Fruit fly (Drosophila melanogaster) whole organism, embryonic: ENCODE data around the gene Amacr.
A peak's percentile ranks its signal among the peaks of the same experiment; 100 is the strongest.

Experiments used
- Bgb ChIP-seq: fragments of 200-800 bp; sonication (Bioruptor generic); IDR thresholded peaks from 2 replicates; pipeline ENCODE4 v1.3.6; 2022; ENCODE audit warnings: missing biosample characterization, missing genetic modification characterization; ENCODE audit not compliant: partially characterized antibody
- BtbVII ChIP-seq: fragments of 200-800 bp; sonication (Bioruptor generic); optimal IDR thresholded peaks from 3 replicates; lab custom pipeline; 2017; ENCODE audit warnings: missing biosample characterization, mild to moderate bottlenecking, missing genetic modification characterization
- C15 ChIP-seq: fragments of 200-800 bp; sonication (Bioruptor generic); IDR thresholded peaks from 3 replicates; pipeline ENCODE4 v1.3.6; 2022; ENCODE audit warnings: missing biosample characterization, missing genetic modification characterization
- CG10543 ChIP-seq: fragments of 200-800 bp; sonication (Bioruptor generic); optimal IDR thresholded peaks from 3 replicates; lab custom pipeline; 2017; ENCODE audit warnings: missing biosample characterization, mild to moderate bottlenecking, missing genetic modification characterization, moderate library complexity
- CG11456 ChIP-seq: fragments of 200-800 bp; sonication (Bioruptor generic); IDR thresholded peaks from 3 replicates; pipeline ENCODE4 v1.3.6; 2022; ENCODE audit warnings: missing biosample characterization, missing genetic modification characterization
- CG11695 ChIP-seq: fragments of 200-800 bp; sonication (Bioruptor generic); IDR thresholded peaks from 3 replicates; pipeline ENCODE4 v1.3.6; 2022; ENCODE audit warnings: missing biosample characterization, missing genetic modification characterization
- CG12236 ChIP-seq: fragments of 200-800 bp; sonication (Bioruptor generic); optimal IDR thresholded peaks from 2 replicates; lab custom pipeline; 2016; ENCODE audit warnings: missing biosample characterization, missing genetic modification characterization
- CG1529 ChIP-seq: fragments of 200-800 bp; sonication (Bioruptor generic); optimal IDR thresholded peaks from 3 replicates; lab custom pipeline; 2018; ENCODE audit warnings: missing biosample characterization, missing genetic modification characterization
- CG15514 ChIP-seq: fragments of 200-800 bp; sonication (Bioruptor generic); optimal IDR thresholded peaks from 3 replicates; lab custom pipeline; 2017; ENCODE audit warnings: missing biosample characterization, missing genetic modification characterization, mild to moderate bottlenecking, moderate library complexity, missing genetic modification reagents
- CG15601 ChIP-seq: fragments of 200-800 bp; sonication (Bioruptor generic); optimal IDR thresholded peaks from 3 replicates; lab custom pipeline; 2019; ENCODE audit warnings: missing biosample characterization, mild to moderate bottlenecking, missing genetic modification characterization, moderate library complexity
- CG1603 ChIP-seq: fragments of 200-800 bp; sonication (Bioruptor generic); optimal IDR thresholded peaks from 2 replicates; lab custom pipeline; 2019; ENCODE audit warnings: missing biosample characterization, mild to moderate bottlenecking, missing genetic modification characterization, moderate library complexity
- CG16863 ChIP-seq: fragments of 200-800 bp; sonication (Bioruptor generic); optimal IDR thresholded peaks from 3 replicates; lab custom pipeline; 2016; ENCODE audit warnings: missing biosample characterization, missing genetic modification characterization
- CG18619 ChIP-seq: fragments of 200-800 bp; sonication (Bioruptor generic); optimal IDR thresholded peaks from 3 replicates; lab custom pipeline; 2017; ENCODE audit warnings: missing biosample characterization, mild to moderate bottlenecking, missing genetic modification characterization
- CG3163 ChIP-seq: fragments of 200-800 bp; sonication (Bioruptor generic); optimal IDR thresholded peaks from 3 replicates; lab custom pipeline; 2016; ENCODE audit warnings: missing biosample characterization, missing genetic modification characterization
- CG3281 ChIP-seq: fragments of 200-800 bp; sonication (Bioruptor generic); optimal IDR thresholded peaks from 3 replicates; lab custom pipeline; 2017; ENCODE audit warnings: missing biosample characterization, mild to moderate bottlenecking, missing genetic modification characterization
- CG4282 ChIP-seq: fragments of 200-800 bp; sonication (Bioruptor generic); optimal IDR thresholded peaks from 2 replicates; lab custom pipeline; 2016; ENCODE audit warnings: missing biosample characterization, missing genetic modification characterization
- CG43689 ChIP-seq: fragments of 200-800 bp; sonication (Bioruptor generic); IDR thresholded peaks from 2 replicates; pipeline ENCODE4 v1.3.6; 2022; ENCODE audit warnings: missing biosample characterization, missing genetic modification characterization
- CG4617 ChIP-seq: fragments of 200-800 bp; sonication (Bioruptor generic); optimal IDR thresholded peaks from 3 replicates; lab custom pipeline; 2016; ENCODE audit warnings: missing biosample characterization, missing genetic modification characterization, borderline replicate concordance
- CG4820 ChIP-seq: fragments of 200-800 bp; sonication (Bioruptor generic); optimal IDR thresholded peaks from 3 replicates; lab custom pipeline; 2016; ENCODE audit warnings: missing biosample characterization, missing genetic modification characterization
- CG8478 ChIP-seq: fragments of >200 bp; optimal IDR thresholded peaks from 2 replicates; lab custom pipeline; 2018
- CG8944 ChIP-seq: fragments of 200-800 bp; sonication (Bioruptor generic); optimal IDR thresholded peaks from 3 replicates; lab custom pipeline; 2016; ENCODE audit warnings: missing biosample characterization, missing genetic modification characterization
- Doc3 ChIP-seq: fragments of 200-800 bp; sonication (Bioruptor generic); IDR thresholded peaks from 3 replicates; pipeline ENCODE4 v1.3.6; 2022; ENCODE audit warnings: missing biosample characterization, missing genetic modification characterization; ENCODE audit not compliant: partially characterized antibody
- Dref ChIP-seq: fragments of 200-800 bp; sonication (Bioruptor generic); IDR thresholded peaks from 2 replicates; pipeline ENCODE4 v1.3.6; 2022; ENCODE audit warnings: missing biosample characterization, missing genetic modification characterization
- H2.0 ChIP-seq: fragments of 200-800 bp; sonication (Bioruptor generic); IDR thresholded peaks from 2 replicates; pipeline ENCODE4 v1.3.6; 2022; ENCODE audit warnings: missing biosample characterization, missing genetic modification characterization
- HLH54F ChIP-seq: fragments of 200-800 bp; sonication (Bioruptor generic); optimal IDR thresholded peaks from 3 replicates; lab custom pipeline; 2016; ENCODE audit warnings: missing biosample characterization, missing genetic modification characterization
- HLHmδ ChIP-seq: fragments of 200-800 bp; sonication (Bioruptor generic); optimal IDR thresholded peaks from 2 replicates; lab custom pipeline; 2018; ENCODE audit warnings: missing biosample characterization, mild to moderate bottlenecking, missing genetic modification characterization, moderate library complexity
- Mrtf ChIP-seq: fragments of 200-800 bp; sonication (Bioruptor generic); IDR thresholded peaks from 3 replicates; pipeline ENCODE4 v1.3.6; 2022; ENCODE audit warnings: missing biosample characterization, missing genetic modification characterization
- Opbp ChIP-seq: fragments of 200-800 bp; sonication (Bioruptor generic); IDR thresholded peaks from 3 replicates; pipeline ENCODE4 v1.3.6; 2022; ENCODE audit warnings: missing biosample characterization, missing genetic modification characterization; ENCODE audit not compliant: partially characterized antibody
- Sox100B ChIP-seq: fragments of 200-800 bp; sonication (Bioruptor generic); optimal IDR thresholded peaks from 3 replicates; lab custom pipeline; 2018; ENCODE audit warnings: missing biosample characterization, mild to moderate bottlenecking, missing genetic modification characterization
- YL-1 ChIP-seq: fragments of 200-800 bp; sonication (Bioruptor generic); optimal IDR thresholded peaks from 3 replicates; lab custom pipeline; 2017; ENCODE audit warnings: missing biosample characterization, mild to moderate bottlenecking, missing genetic modification characterization
- ato ChIP-seq: fragments of 200-800 bp; sonication (Bioruptor generic); IDR thresholded peaks from 2 replicates; pipeline ENCODE4 v1.3.6; 2022; ENCODE audit warnings: missing biosample characterization, missing genetic modification characterization; ENCODE audit not compliant: partially characterized antibody
- bcd ChIP-seq: fragments of 200-800 bp; sonication (Bioruptor generic); optimal IDR thresholded peaks from 2 replicates; lab custom pipeline; 2017; ENCODE audit warnings: missing biosample characterization, mild to moderate bottlenecking, missing genetic modification characterization
- chm ChIP-seq: fragments of 200-800 bp; sonication (Bioruptor generic); IDR thresholded peaks from 2 replicates; pipeline ENCODE4 v1.3.6; 2022; ENCODE audit warnings: missing biosample characterization, missing genetic modification characterization
- crc ChIP-seq: fragments of 200-800 bp; sonication (Bioruptor generic); optimal IDR thresholded peaks from 2 replicates; lab custom pipeline; 2016; ENCODE audit warnings: missing biosample characterization, missing genetic modification characterization
- croc ChIP-seq: fragments of 200-800 bp; sonication (Bioruptor generic); conservative IDR thresholded peaks from 3 replicates; pipeline ENCODE4 v1.3.6; 2022; ENCODE audit warnings: missing biosample characterization, missing genetic modification characterization
- dan ChIP-seq: fragments of 200-800 bp; sonication (Bioruptor generic); IDR thresholded peaks from 2 replicates; pipeline ENCODE4 v1.3.6; 2022; ENCODE audit warnings: missing biosample characterization, missing genetic modification characterization
- dm ChIP-seq: fragments of 200-800 bp; sonication (Bioruptor generic); optimal IDR thresholded peaks from 3 replicates; lab custom pipeline; 2016; ENCODE audit warnings: missing biosample characterization, missing genetic modification characterization
- dmrt99B ChIP-seq: fragments of 200-800 bp; sonication (Bioruptor generic); optimal IDR thresholded peaks from 2 replicates; lab custom pipeline; 2018; ENCODE audit warnings: missing biosample characterization, mild to moderate bottlenecking, missing genetic modification characterization, moderate library complexity
- dpn ChIP-seq, 2 experiments: fragments of 200-800 bp; sonication (Bioruptor generic); optimal IDR thresholded peaks; 3 replicates each; lab custom pipeline; 2016; ENCODE audit warnings: missing biosample characterization in 2 of 2, missing genetic modification characterization in 2 of 2
- fru ChIP-seq: fragments of >200 bp; optimal IDR thresholded peaks from 2 replicates; lab custom pipeline; 2017
- gcm2 ChIP-seq: fragments of 200-800 bp; sonication (Bioruptor generic); optimal IDR thresholded peaks from 2 replicates; lab custom pipeline; 2016; ENCODE audit warnings: missing biosample characterization, missing genetic modification characterization
- klu ChIP-seq: fragments of 200-800 bp; sonication (Bioruptor generic); IDR thresholded peaks from 2 replicates; pipeline ENCODE4 v1.3.6; 2022; ENCODE audit warnings: missing biosample characterization, missing genetic modification characterization
- lab ChIP-seq: fragments of 200-800 bp; sonication (Bioruptor generic); optimal IDR thresholded peaks from 3 replicates; lab custom pipeline; 2017; ENCODE audit warnings: missing biosample characterization, missing genetic modification characterization, mild to moderate bottlenecking, moderate library complexity, missing genetic modification reagents
- mld ChIP-seq: fragments of 200-800 bp; sonication (Bioruptor generic); IDR thresholded peaks from 3 replicates; pipeline ENCODE4 v1.3.6; 2022; ENCODE audit warnings: missing biosample characterization, missing genetic modification characterization; ENCODE audit not compliant: partially characterized antibody
- oc ChIP-seq: fragments of 200-800 bp; sonication (Bioruptor generic); optimal IDR thresholded peaks from 2 replicates; lab custom pipeline; 2018; ENCODE audit warnings: missing biosample characterization, mild to moderate bottlenecking, missing genetic modification characterization, moderate library complexity
- pum ChIP-seq: fragments of 200-800 bp; sonication (Bioruptor generic); optimal IDR thresholded peaks from 2 replicates; lab custom pipeline; 2016; ENCODE audit warnings: missing biosample characterization, missing genetic modification characterization
- ranshi ChIP-seq: fragments of 200-800 bp; sonication (Bioruptor generic); IDR thresholded peaks from 2 replicates; pipeline ENCODE4 v1.3.6; 2022; ENCODE audit warnings: missing biosample characterization, missing genetic modification characterization
- sens ChIP-seq: fragments of 200-800 bp; sonication (Bioruptor generic); peaks from one replicate; lab custom pipeline; 2016; ENCODE audit warnings: missing biosample characterization, missing genetic modification characterization
- sob ChIP-seq: fragments of 200-800 bp; sonication (Bioruptor generic); IDR thresholded peaks from 2 replicates; pipeline ENCODE4 v1.3.6; 2022; ENCODE audit warnings: missing biosample characterization, missing genetic modification characterization
- sr ChIP-seq: fragments of 200-800 bp; sonication (Bioruptor generic); IDR thresholded peaks from 3 replicates; pipeline ENCODE4 v1.3.6; 2022; ENCODE audit warnings: missing biosample characterization, missing genetic modification characterization
- vfl ChIP-seq: fragments of 200-800 bp; sonication (Bioruptor generic); optimal IDR thresholded peaks from 2 replicates; lab custom pipeline; 2016; ENCODE audit warnings: missing biosample characterization, missing genetic modification characterization

The Amacr gene

dm6 chr2L:20758847-20759465 is 6.8 kb upstream of the Amacr start (continued):
- TF ChIP-seq HLHmδ (GFP tag; lab: Kevin White, UChicago) (no peak), CG1529 (no peak), CG16863 (peak; percentile 47), ato (no peak), CG11456 (GFP tag; lab: Robert Waterston, UW) (peak; percentile 82), crc (GFP tag; lab: Kevin White, UChicago) (peak; percentile 46), Mrtf (GFP tag; lab: Robert Waterston, UW) (peak; percentile 56), mld (GFP tag; lab: Robert Waterston, UW) (no peak), CG1603 (tag; lab: Kevin White, UChicago) (peak; percentile 33), CG4617 (GFP tag; lab: Kevin White, UChicago) (no peak), gcm2 (GFP tag; lab: Kevin White, UChicago) (peak; percentile 20), Opbp (GFP tag; lab: Robert Waterston, UW) (no peak), CG3163 (GFP tag; lab: Kevin White, UChicago) (no peak), sob (GFP tag; lab: Robert Waterston, UW) (peak; percentile 86), pum (GFP tag; lab: Kevin White, UChicago) (peak; percentile 42), C15 (GFP tag; lab: Robert Waterston, UW) (peak; percentile 62; the same call in 2 of the 3 replicates), CG18619 (GFP tag; lab: Kevin White, UChicago) (peak; percentile 60), sens (peak; percentile 95), dpn (GFP tag; optimal IDR thresholded peaks at IDR 0.05; lab: Kevin White, UChicago) (peak; percentile 56 to 59), klu (GFP tag; lab: Robert Waterston, UW) (peak; percentile 78), CG4820 (peak; percentile 31), chm (GFP tag; lab: Robert Waterston, UW) (no peak), CG15601 (no peak), dmrt99B (tag; lab: Kevin White, UChicago) (peak; percentile 72), sr (GFP tag; lab: Robert Waterston, UW) (peak; percentile 66; the same call in 2 of the 3 replicates), Bgb (GFP tag; lab: Robert Waterston, UW) (no peak), HLH54F (GFP tag; lab: Kevin White, UChicago) (peak; percentile 65), YL-1 (GFP tag; lab: Kevin White, UChicago) (no peak), ranshi (GFP tag; lab: Robert Waterston, UW) (peak; percentile 80), Doc3 (GFP tag; lab: Robert Waterston, UW) (no peak), lab (GFP tag; lab: Kevin White, UChicago) (peak; percentile 84), CG15514 (peak; percentile 80), croc (peak; percentile 24; the same call in 1 of the 3 replicates), BtbVII (GFP tag; lab: Kevin White, UChicago) (peak; percentile 67), CG43689 (GFP tag; lab: Robert Waterston, UW) (peak; percentile 54; the same call in 1 of the 2 replicates), dan (no peak), CG3281 (peak; percentile 91), bcd (GFP tag; lab: Kevin White, UChicago) (peak; percentile 78), oc (tag; lab: Kevin White, UChicago) (no peak), H2.0 (GFP tag; lab: Robert Waterston, UW) (peak; percentile 29; the same call in 1 of the 2 replicates), fru (lab: Kevin White, UChicago) (no peak), vfl (peak; percentile 35), CG10543 (GFP tag; lab: Kevin White, UChicago) (peak; percentile 25), CG4282 (GFP tag; lab: Kevin White, UChicago) (no peak), CG12236 (GFP tag; lab: Kevin White, UChicago) (peak; percentile 11), dm (no peak), Sox100B (peak; percentile 50), CG8944 (GFP tag; lab: Kevin White, UChicago) (peak; percentile 28), CG11695 (GFP tag; lab: Robert Waterston, UW) (peak; percentile 75), Dref (GFP tag; lab: Robert Waterston, UW) (no peak), CG8478 (lab: Kevin White, UChicago) (no peak)
